Worm (Caenorhabditis elegans) whole organism, early embryonic: ENCODE data around the gene otpl-8.
"Not testable (repeated sequence)": the region's sequence is repeated elsewhere in the genome, so short reads cannot be mapped to it uniquely, and the experiment has no call there.

ENCODE experiments used
- B0310.2 ChIP-seq: sonication (generic microtip); optimal IDR thresholded peaks from 2 replicates; lab custom pipeline; 2016; ENCODE audit warnings: mild to moderate bottlenecking, missing genetic modification characterization, missing compliant biosample characterization
- F13C5.2 ChIP-seq: sonication (generic microtip); optimal IDR thresholded peaks from 2 replicates; lab custom pipeline; 2017; ENCODE audit warnings: mild to moderate bottlenecking, missing genetic modification characterization, inconsistent platforms, missing compliant biosample characterization
- aly-1 ChIP-seq: sonication (generic microtip); optimal IDR thresholded peaks from 2 replicates; lab custom pipeline; 2016; ENCODE audit warnings: missing genetic modification characterization, missing compliant biosample characterization
- ama-1 ChIP-seq: fragments of 150-350 bp; optimal IDR thresholded peaks from 2 replicates; lab custom pipeline; 2014
- ceh-13 ChIP-seq: fragments of 200-800 bp; sonication (Bioruptor generic); optimal IDR thresholded peaks from 2 replicates; lab custom pipeline; 2018; ENCODE audit warnings: mild to moderate bottlenecking, missing genetic modification characterization, missing compliant biosample characterization
- ceh-36 ChIP-seq: sonication (generic microtip); optimal IDR thresholded peaks from 2 replicates; lab custom pipeline; 2016; ENCODE audit warnings: missing genetic modification characterization, inconsistent platforms, missing compliant biosample characterization
- ets-7 ChIP-seq: sonication (generic microtip); optimal IDR thresholded peaks from 2 replicates; lab custom pipeline; 2016; ENCODE audit warnings: missing genotype, missing genetic modification characterization, missing compliant biosample characterization
- flt-1 ChIP-seq: fragments of 200-800 bp; sonication (Bioruptor generic); IDR thresholded peaks from 2 replicates; pipeline ENCODE4 v1.3.6; 2022; ENCODE audit warnings: missing genetic modification characterization, missing compliant biosample characterization
- hmbx-1 ChIP-seq: sonication (generic microtip); optimal IDR thresholded peaks from 2 replicates; lab custom pipeline; 2016; ENCODE audit warnings: mild to moderate bottlenecking, missing genetic modification characterization, missing compliant biosample characterization
- hmg-4 ChIP-seq: fragments of 200-800 bp; sonication (Bioruptor generic); optimal IDR thresholded peaks from 2 replicates; lab custom pipeline; 2018; ENCODE audit warnings: mild to moderate bottlenecking, missing genetic modification characterization, missing compliant biosample characterization
- hnd-1 ChIP-seq: sonication (generic microtip); optimal IDR thresholded peaks from 2 replicates; lab custom pipeline; 2016; ENCODE audit warnings: missing genetic modification characterization, missing compliant biosample characterization
- pes-1 ChIP-seq: fragments of 200-800 bp; sonication (Bioruptor generic); IDR thresholded peaks from 2 replicates; pipeline ENCODE4 v1.3.6; 2022; ENCODE audit warnings: missing genetic modification reagents, missing genetic modification characterization, missing compliant biosample characterization
- scrt-1 ChIP-seq: fragments of 200-800 bp; sonication (Bioruptor generic); IDR thresholded peaks from 2 replicates; pipeline ENCODE4 v1.3.6; 2022; ENCODE audit warnings: missing genetic modification characterization, missing compliant biosample characterization
- sea-1 ChIP-seq: fragments of 200-800 bp; sonication (Bioruptor generic); conservative IDR thresholded peaks from 2 replicates; pipeline ENCODE4 v1.3.6; 2022; ENCODE audit warnings: missing genetic modification characterization, missing compliant biosample characterization
- tbx-11 ChIP-seq: fragments of 200-800 bp; sonication (Bioruptor generic); IDR thresholded peaks from 2 replicates; pipeline ENCODE4 v1.3.6; 2022; ENCODE audit warnings: missing genetic modification characterization, missing compliant biosample characterization
- tbx-37 ChIP-seq: fragments of 200-800 bp; sonication (Bioruptor generic); conservative IDR thresholded peaks from 2 replicates; pipeline ENCODE4 v1.3.6; 2022; ENCODE audit warnings: missing genetic modification reagents, missing genetic modification characterization, missing compliant biosample characterization
- tra-4 ChIP-seq: sonication (generic microtip); optimal IDR thresholded peaks from 2 replicates; lab custom pipeline; 2017; ENCODE audit warnings: missing genetic modification characterization, missing compliant biosample characterization

The otpl-8 gene

DNA sequence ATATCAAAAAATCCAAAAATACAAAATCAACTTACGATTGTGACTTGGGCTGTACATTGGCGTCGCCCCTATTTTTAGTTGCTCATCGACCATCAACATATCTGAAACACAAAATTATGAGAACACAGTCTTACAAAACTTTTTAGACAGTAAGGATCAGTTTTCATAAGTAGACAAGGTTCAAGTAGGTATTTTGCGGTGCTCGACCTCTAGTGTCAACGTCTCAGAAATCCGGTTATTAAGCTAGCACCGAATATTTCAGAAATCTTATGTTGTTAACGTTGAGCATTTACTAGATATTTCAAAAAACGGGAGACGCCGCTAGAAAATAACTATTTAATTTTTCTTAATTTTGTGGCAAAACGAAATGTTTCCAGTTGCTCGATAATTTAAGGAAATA, at the start of gene otpl-8:
Gene otpl-8 (minus strand): TSS at position 101 of the 400 bp plus-strand sequence.
- no peak for TF ChIP-seq sea-1 (GFP tag; lab: Robert Waterston, UW)
- no peak for TF ChIP-seq flt-1 (GFP tag; lab: Robert Waterston, UW)
- TF ChIP-seq aly-1 (tag; lab: Kevin White, UChicago): no peak
- TF ChIP-seq scrt-1 (GFP tag; lab: Robert Waterston, UW): no peak
- TF ChIP-seq tbx-37: no peak
- no peak for TF ChIP-seq pes-1 (GFP tag; lab: Robert Waterston, UW)
- no peak for TF ChIP-seq ceh-36 (tag; lab: Kevin White, UChicago)
- TF ChIP-seq B0310.2 (tag; lab: Kevin White, UChicago): no peak
- no peak for TF ChIP-seq tra-4 (tag; lab: Kevin White, UChicago)
- no peak for TF ChIP-seq F13C5.2 (tag; lab: Kevin White, UChicago)
- no peak for TF ChIP-seq ceh-13
- no peak for TF ChIP-seq hnd-1 (tag; lab: Kevin White, UChicago)
- no peak for TF ChIP-seq hmbx-1 (tag; lab: Kevin White, UChicago)
- no peak for TF ChIP-seq ama-1 (lab: Kevin White, UChicago)
- no peak for TF ChIP-seq hmg-4 (GFP tag; lab: Kevin White, UChicago)
- TF ChIP-seq tbx-11 (GFP tag; lab: Robert Waterston, UW): no peak
- no peak for TF ChIP-seq ets-7

- TF ChIP-seq ceh-36 (tag; lab: Kevin White, UChicago) (no peak), ets-7 (no peak), scrt-1 (GFP tag; lab: Robert Waterston, UW) (no peak), hmg-4 (GFP tag; lab: Kevin White, UChicago) (no peak), F13C5.2 (tag; lab: Kevin White, UChicago) (no peak), tbx-37 (no peak), B0310.2 (tag; lab: Kevin White, UChicago) (no peak), sea-1 (GFP tag; lab: Robert Waterston, UW) (no peak), tra-4 (tag; lab: Kevin White, UChicago) (no peak), ceh-13 (no peak), flt-1 (GFP tag; lab: Robert Waterston, UW) (no peak), aly-1 (tag; lab: Kevin White, UChicago) (no peak), tbx-11 (GFP tag; lab: Robert Waterston, UW) (no peak), hmbx-1 (tag; lab: Kevin White, UChicago) (no peak), hnd-1 (tag; lab: Kevin White, UChicago) (no peak)
Observed at ce11 chrX:12317560-12317959, 46.8 kb upstream of the otpl-8 start.

ce11 chrX:12315268-12315667, 44.5 kb upstream of the otpl-8 start, which contains the start of gene xtr-2:
TSS of gene xtr-2 (plus strand) at chrX:12315568.
- no peak for TF ChIP-seq hmbx-1 (tag; lab: Kevin White, UChicago)
- no peak for TF ChIP-seq ama-1 (lab: Kevin White, UChicago)
- no peak for TF ChIP-seq sea-1 (GFP tag; lab: Robert Waterston, UW)
- no peak for TF ChIP-seq hmg-4 (GFP tag; lab: Kevin White, UChicago)
- no peak for TF ChIP-seq pes-1 (GFP tag; lab: Robert Waterston, UW)
- no peak for TF ChIP-seq ceh-13
- TF ChIP-seq aly-1 (tag; lab: Kevin White, UChicago): no peak
- TF ChIP-seq F13C5.2 (tag; lab: Kevin White, UChicago): no peak
- no peak for TF ChIP-seq scrt-1 (GFP tag; lab: Robert Waterston, UW)
- no peak for TF ChIP-seq tra-4 (tag; lab: Kevin White, UChicago)

ce11 chrX:12314395-12314794, 43.7 kb upstream of the otpl-8 start:
- TF ChIP-seq tbx-37: no peak
- no peak for TF ChIP-seq pes-1 (GFP tag; lab: Robert Waterston, UW)
- no peak for TF ChIP-seq scrt-1 (GFP tag; lab: Robert Waterston, UW)
- TF ChIP-seq hmbx-1 (tag; lab: Kevin White, UChicago): no peak
- TF ChIP-seq tra-4 (tag; lab: Kevin White, UChicago): no peak
- TF ChIP-seq ceh-13: no peak
- TF ChIP-seq aly-1 (tag; lab: Kevin White, UChicago): no peak
- TF ChIP-seq tbx-11 (GFP tag; lab: Robert Waterston, UW): no peak
- no peak for TF ChIP-seq flt-1 (GFP tag; lab: Robert Waterston, UW)
- no peak for TF ChIP-seq hnd-1 (tag; lab: Kevin White, UChicago)
- TF ChIP-seq B0310.2 (tag; lab: Kevin White, UChicago): no peak
- no peak for TF ChIP-seq ceh-36 (tag; lab: Kevin White, UChicago)
- TF ChIP-seq F13C5.2 (tag; lab: Kevin White, UChicago): no peak
- no peak for TF ChIP-seq hmg-4 (GFP tag; lab: Kevin White, UChicago)
- TF ChIP-seq sea-1 (GFP tag; lab: Robert Waterston, UW): no peak
- no peak for TF ChIP-seq ama-1 (lab: Kevin White, UChicago)
- TF ChIP-seq ets-7: no peak

- TF ChIP-seq hmg-4 (GFP tag; lab: Kevin White, UChicago) (no peak), tbx-11 (GFP tag; lab: Robert Waterston, UW) (no peak), hnd-1 (tag; lab: Kevin White, UChicago) (no peak), pes-1 (GFP tag; lab: Robert Waterston, UW) (no peak), flt-1 (GFP tag; lab: Robert Waterston, UW) (no peak)
Observed at ce11 chrX:12313779-12314178, 43.0 kb upstream of the otpl-8 start.

DNA sequence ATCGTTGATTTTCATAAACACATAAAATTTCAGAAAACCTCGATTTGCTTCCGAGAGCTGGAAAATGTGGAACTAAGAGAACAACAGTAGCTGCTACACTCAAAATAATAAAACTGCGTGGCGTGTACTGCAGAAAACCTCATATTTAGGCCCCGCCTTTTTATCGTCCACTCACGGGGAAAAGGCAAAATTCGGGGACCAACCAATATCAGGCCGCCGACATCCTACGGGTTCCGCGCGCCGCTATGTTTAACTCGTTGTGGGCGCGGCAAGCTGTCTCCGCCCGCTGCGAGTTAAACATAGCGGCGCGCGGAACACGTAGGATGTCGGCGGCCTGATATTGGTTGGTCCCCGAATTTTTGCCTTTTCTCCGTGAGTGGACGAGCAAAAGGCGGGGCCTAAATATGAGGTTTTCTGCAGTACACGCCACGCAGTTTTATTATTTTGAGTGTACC, 37.3 kb upstream of the otpl-8 start, which contains the start of gene F17A2.16:
Gene F17A2.16 (plus strand): TSS at position 405 of the 455 bp plus-strand sequence.
- not testable (repeated sequence) for TF ChIP-seq pes-1 (GFP tag; lab: Robert Waterston, UW); scrt-1 (GFP tag; lab: Robert Waterston, UW); ama-1 (lab: Kevin White, UChicago)

ce11 chrX:12306565-12306964, 35.8 kb upstream of the otpl-8 start, which contains the start of gene phf-32:
TSS of gene phf-32 (plus strand) at chrX:12306865.
- TF ChIP-seq ceh-13 (no peak), F13C5.2 (tag; lab: Kevin White, UChicago) (no peak), B0310.2 (tag; lab: Kevin White, UChicago) (no peak), hmg-4 (GFP tag; lab: Kevin White, UChicago) (no peak), ets-7 (no peak), aly-1 (tag; lab: Kevin White, UChicago) (no peak), tbx-37 (no peak), hnd-1 (tag; lab: Kevin White, UChicago) (no peak), pes-1 (GFP tag; lab: Robert Waterston, UW) (no peak), flt-1 (GFP tag; lab: Robert Waterston, UW) (no peak), tra-4 (tag; lab: Kevin White, UChicago) (no peak)
